2 fruit fly cellular contexts compared by ENCODE assay signal in the genomic region with DNA sequence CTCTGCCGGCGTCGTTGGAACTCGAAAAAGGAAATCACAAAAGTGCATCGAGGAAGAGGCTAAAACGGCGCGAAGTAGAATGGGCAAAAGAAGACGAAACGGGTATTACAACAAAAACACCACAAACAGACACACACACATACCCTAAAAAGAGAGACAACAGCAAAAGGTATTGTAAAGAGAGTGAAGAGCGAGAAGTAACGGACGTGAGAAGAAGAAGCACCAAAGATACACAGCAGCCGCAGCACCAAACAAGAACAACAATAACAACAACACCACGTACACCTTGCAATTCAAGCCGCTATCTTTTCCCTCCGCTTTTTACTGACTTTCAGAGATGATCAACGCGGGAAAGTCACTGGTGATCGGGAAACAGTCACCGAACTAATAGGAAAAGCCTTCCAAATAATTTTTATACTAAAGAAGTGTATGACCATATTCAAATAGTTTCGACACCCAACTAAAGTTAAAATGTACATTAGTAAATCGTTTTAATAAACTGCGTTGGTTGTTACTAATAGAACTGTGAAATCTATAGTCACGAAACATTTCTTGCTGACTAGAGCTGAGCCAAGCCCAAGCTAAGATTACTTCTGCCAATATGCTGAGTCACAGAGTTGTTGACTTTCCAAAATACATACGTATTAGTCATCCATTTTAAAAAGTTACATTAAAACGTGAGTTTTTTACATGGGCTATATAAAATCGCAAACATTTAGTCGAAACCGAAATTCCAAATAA.
TF ChIP-seq lines count a peak whose summit lies in the region.

No protein-coding gene starts in this region.

TF ChIP-seq in whole organism, embryonic, 481 proteins besides CTCF, POLR2A, EP300 and RAD21 (continued from another document):
- peak; percentile 43 for TF ChIP-seq Med (GFP tag; lab: Kevin White, UChicago)
- peak; percentile 8 for TF ChIP-seq Myb (GFP tag; optimal IDR thresholded peaks at IDR 0.05; lab: Kevin White, UChicago)
- peak; percentile 81 for TF ChIP-seq CG3163 (GFP tag; optimal IDR thresholded peaks at IDR 0.05; lab: Kevin White, UChicago)
- TF ChIP-seq CG17385 (GFP tag; optimal IDR thresholded peaks at IDR 0.05; lab: Kevin White, UChicago) = peak; percentile 91
- TF ChIP-seq CG15479 (GFP tag; optimal IDR thresholded peaks at IDR 0.05; lab: Kevin White, UChicago) = peak; percentile 35
- 0 out of 3 replicates have a peak, but pooled peaks have one; percentile 16 for TF ChIP-seq CG2199 (GFP tag; IDR thresholded peaks at IDR 0.05; lab: Robert Waterston, UW)
- TF ChIP-seq trem (tag; optimal IDR thresholded peaks at IDR 0.05; lab: Kevin White, UChicago) = no peak
- TF ChIP-seq row (GFP tag; IDR thresholded peaks at IDR 0.05; lab: Robert Waterston, UW) = peak; percentile 40
- TF ChIP-seq Atf-2 (GFP tag; optimal IDR thresholded peaks at IDR 0.05; lab: Kevin White, UChicago) = peak; percentile 20
- 0 out of 3 replicates have a peak, but pooled peaks have one; percentile 39 for TF ChIP-seq zen2 (GFP tag; IDR thresholded peaks at IDR 0.05; lab: Robert Waterston, UW; ENCODE audit: partially characterized antibody)
- TF ChIP-seq CG4360 (GFP tag; IDR thresholded peaks at IDR 0.05; lab: Robert Waterston, UW) = peak; percentile 99

TF ChIP-seq in whole organism, prepupa, 60 proteins besides CTCF, POLR2A, EP300 and RAD21 (continued from another document):
- TF ChIP-seq cyc (GFP tag; optimal IDR thresholded peaks at IDR 0.05; lab: Kevin White, UChicago) (no peak), CG6808 (GFP tag; optimal IDR thresholded peaks at IDR 0.05; lab: Kevin White, UChicago) (no peak), salr (GFP tag; optimal IDR thresholded peaks at IDR 0.05; lab: Kevin White, UChicago) (no peak), CG15336 (GFP tag; IDR thresholded peaks at IDR 0.05; lab: Robert Waterston, UW) (no peak), CG11902 (GFP tag; optimal IDR thresholded peaks at IDR 0.05; lab: Kevin White, UChicago) (no peak), Hr38 (GFP tag; optimal IDR thresholded peaks at IDR 0.05; lab: Kevin White, UChicago) (no peak)
